ENCODE assay signal across 8 worm cellular contexts in genomic region chrIV:10481695-10482094, ce11.
TF ChIP-seq lines count a peak whose summit lies in the region.

egl-21 (minus strand) TSS chrIV:10481844.

TF ChIP-seq in whole organism, L1 larva, 84 proteins besides CTCF, POLR2A, EP300 and RAD21 (continues in another document):
- TF ChIP-seq fkh-8 (tag; optimal IDR thresholded peaks at IDR 0.05; lab: Kevin White, UChicago) (peak; percentile 95), tlp-1 (tag; optimal IDR thresholded peaks at IDR 0.05; lab: Kevin White, UChicago) (no peak), lir-3 (tag; optimal IDR thresholded peaks at IDR 0.05; lab: Kevin White, UChicago; ENCODE audit: poor library complexity) (peak; percentile 42), aha-1 (tag; optimal IDR thresholded peaks at IDR 0.05; lab: Kevin White, UChicago) (no peak), ets-5 (GFP tag; IDR thresholded peaks at IDR 0.05; lab: Robert Waterston, UW) (no peak), nhr-19 (GFP tag; conservative IDR thresholded peaks at IDR 0.05; lab: Robert Waterston, UW) (peak; percentile 15; the same call in 1 of the 2 replicates), unc-30 (tag; optimal IDR thresholded peaks at IDR 0.05; lab: Kevin White, UChicago) (no peak), unc-86 (tag; optimal IDR thresholded peaks at IDR 0.05; lab: Kevin White, UChicago) (peak; percentile 82), unc-130 (tag; optimal IDR thresholded peaks at IDR 0.05; lab: Kevin White, UChicago) (no peak), nhr-12 (tag; optimal IDR thresholded peaks at IDR 0.05; lab: Kevin White, UChicago) (no peak), lsy-2 (tag; optimal IDR thresholded peaks at IDR 0.05; lab: Kevin White, UChicago) (peak; percentile 16 to 68)

TF ChIP-seq in whole organism, L2 larva, 48 proteins besides CTCF, POLR2A, EP300 and RAD21 (continues in another document):
- TF ChIP-seq mbf-1 (tag; optimal IDR thresholded peaks at IDR 0.05; lab: Kevin White, UChicago) = no peak
- TF ChIP-seq F13H6.1 (tag; optimal IDR thresholded peaks at IDR 0.05; lab: Kevin White, UChicago) = peak; percentile 60
- no peak for TF ChIP-seq ceh-82 (tag; optimal IDR thresholded peaks at IDR 0.05; lab: Kevin White, UChicago)
- no peak for TF ChIP-seq nhr-237 (tag; optimal IDR thresholded peaks at IDR 0.05; lab: Kevin White, UChicago)
- no peak for TF ChIP-seq unc-62 (GFP tag; optimal IDR thresholded peaks at IDR 0.05; lab: Kevin White, UChicago)
- TF ChIP-seq lin-13 (GFP tag; optimal IDR thresholded peaks at IDR 0.05; lab: Kevin White, UChicago) = peak; percentile 33
- peak; percentile 92 for TF ChIP-seq unc-55 (GFP tag; optimal IDR thresholded peaks at IDR 0.05; lab: Kevin White, UChicago)
- TF ChIP-seq gmeb-1 (tag; optimal IDR thresholded peaks at IDR 0.05; lab: Kevin White, UChicago) = no peak
- no peak for TF ChIP-seq nhr-25 (tag; optimal IDR thresholded peaks at IDR 0.05; lab: Kevin White, UChicago)
- no peak for TF ChIP-seq nhr-12 (tag; optimal IDR thresholded peaks at IDR 0.05; lab: Kevin White, UChicago)
- peak; percentile 79 for TF ChIP-seq zag-1 (tag; optimal IDR thresholded peaks at IDR 0.05; lab: Kevin White, UChicago)
- no peak for TF ChIP-seq elt-1 (tag; optimal IDR thresholded peaks at IDR 0.05; lab: Kevin White, UChicago)

TF ChIP-seq in whole organism, L3 larva, 47 proteins besides CTCF, POLR2A, EP300 and RAD21 (continues in another document):
- no peak for TF ChIP-seq ceh-9 (tag; optimal IDR thresholded peaks at IDR 0.05; lab: Kevin White, UChicago)
- TF ChIP-seq elt-1 (tag; optimal IDR thresholded peaks at IDR 0.05; lab: Kevin White, UChicago) = no peak
- TF ChIP-seq ZK546.5 (tag; optimal IDR thresholded peaks at IDR 0.05; lab: Kevin White, UChicago) = no peak
- TF ChIP-seq fkh-2 (tag; optimal IDR thresholded peaks at IDR 0.05; lab: Kevin White, UChicago) = no peak
- TF ChIP-seq aly-2 (tag; optimal IDR thresholded peaks at IDR 0.05; lab: Kevin White, UChicago) = no peak
- TF ChIP-seq hmg-11 (tag; optimal IDR thresholded peaks at IDR 0.05; lab: Kevin White, UChicago) = peak; percentile 48
- no peak for TF ChIP-seq egl-27 (tag; optimal IDR thresholded peaks at IDR 0.05; lab: Kevin White, UChicago)
- peak; percentile 24 for TF ChIP-seq ama-1 (optimal IDR thresholded peaks at IDR 0.05; lab: Kevin White, UChicago)
- no peak for TF ChIP-seq elt-2 (tag; optimal IDR thresholded peaks at IDR 0.05; lab: Kevin White, UChicago)
- no peak for TF ChIP-seq elt-3 (tag; optimal IDR thresholded peaks at IDR 0.05; lab: Kevin White, UChicago)
- TF ChIP-seq nhr-67 (tag; optimal IDR thresholded peaks at IDR 0.05; lab: Kevin White, UChicago) = no peak
- no peak for TF ChIP-seq fos-1 (tag; optimal IDR thresholded peaks at IDR 0.05; lab: Kevin White, UChicago)
- no peak for TF ChIP-seq zag-1 (tag; optimal IDR thresholded peaks at IDR 0.05; lab: Kevin White, UChicago)

TF ChIP-seq in whole organism, L4 larva, 104 proteins besides CTCF, POLR2A, EP300 and RAD21 (continues in another document):
- TF ChIP-seq F37D6.2 (tag; optimal IDR thresholded peaks at IDR 0.05; lab: Kevin White, UChicago) (peak; percentile 63), ceh-28 (tag; optimal IDR thresholded peaks at IDR 0.05; lab: Kevin White, UChicago) (peak; percentile 17), ctbp-1 (GFP tag; IDR thresholded peaks at IDR 0.05; lab: Robert Waterston, UW) (peak; percentile 76), dmd-6 (GFP tag; IDR thresholded peaks at IDR 0.05; lab: Robert Waterston, UW) (peak; percentile 54), ZK337.2 (GFP tag; IDR thresholded peaks at IDR 0.05; lab: Robert Waterston, UW) (no peak), zip-11 (GFP tag; IDR thresholded peaks at IDR 0.05; lab: Robert Waterston, UW) (no peak), hmg-1.1 (GFP tag; IDR thresholded peaks at IDR 0.05; lab: Robert Waterston, UW) (peak; percentile 55; the same call in 1 of the 2 replicates), pqm-1 (tag; optimal IDR thresholded peaks at IDR 0.05; lab: Kevin White, UChicago) (no peak), unc-39 (tag; optimal IDR thresholded peaks at IDR 0.05; lab: Kevin White, UChicago) (no peak), T20F7.1 (GFP tag; optimal IDR thresholded peaks at IDR 0.05; lab: Kevin White, UChicago) (no peak), mep-1 (tag; optimal IDR thresholded peaks at IDR 0.05; lab: Kevin White, UChicago) (peak; percentile 48), nhr-11 (tag; optimal IDR thresholded peaks at IDR 0.05; lab: Kevin White, UChicago) (peak; percentile 48)

TF ChIP-seq in whole organism, early embryonic, 17 proteins besides CTCF, POLR2A, EP300 and RAD21:
- TF ChIP-seq tbx-11 (GFP tag; IDR thresholded peaks at IDR 0.05; lab: Robert Waterston, UW) (peak; percentile 36; the same call in 1 of the 2 replicates), tbx-37 (GFP tag; conservative IDR thresholded peaks at IDR 0.05; lab: Robert Waterston, UW) (no peak), tra-4 (tag; optimal IDR thresholded peaks at IDR 0.05; lab: Kevin White, UChicago) (no peak), hmbx-1 (tag; optimal IDR thresholded peaks at IDR 0.05; lab: Kevin White, UChicago) (no peak), ceh-13 (GFP tag; optimal IDR thresholded peaks at IDR 0.05; lab: Kevin White, UChicago) (no peak)

TF ChIP-seq in whole organism, late embryonic, 69 proteins besides CTCF, POLR2A, EP300 and RAD21 (continues in another document):
- TF ChIP-seq tbx-2 (tag; optimal IDR thresholded peaks at IDR 0.05; lab: Kevin White, UChicago) (peak; percentile 6), eyg-1 (tag; optimal IDR thresholded peaks at IDR 0.05; lab: Kevin White, UChicago) (no peak), sdc-2 (tag; optimal IDR thresholded peaks at IDR 0.05; lab: Kevin White, UChicago) (no peak), unc-55 (GFP tag; optimal IDR thresholded peaks at IDR 0.05; lab: Kevin White, UChicago) (peak; percentile 13), ceh-24 (tag; optimal IDR thresholded peaks at IDR 0.05; lab: Kevin White, UChicago) (no peak), npax-4 (tag; optimal IDR thresholded peaks at IDR 0.05; lab: Kevin White, UChicago) (no peak), unc-42 (tag; optimal IDR thresholded peaks at IDR 0.05; lab: Kevin White, UChicago) (peak; percentile 81), Y22D7AL.16 (tag; optimal IDR thresholded peaks at IDR 0.05; lab: Kevin White, UChicago) (no peak), ceh-31 (tag; optimal IDR thresholded peaks at IDR 0.05; lab: Kevin White, UChicago) (peak; percentile 43), dve-1 (tag; optimal IDR thresholded peaks at IDR 0.05; lab: Kevin White, UChicago) (no peak), K09A11.1 (tag; optimal IDR thresholded peaks at IDR 0.05; lab: Kevin White, UChicago; ENCODE audit: insufficient read depth) (no peak), fkh-6 (tag; optimal IDR thresholded peaks at IDR 0.05; lab: Kevin White, UChicago) (no peak), pros-1 (tag; optimal IDR thresholded peaks at IDR 0.05; lab: Kevin White, UChicago) (no peak), ceh-14 (tag; optimal IDR thresholded peaks at IDR 0.05; lab: Kevin White, UChicago) (peak; percentile 67), ama-1 (optimal IDR thresholded peaks at IDR 0.05; lab: Kevin White, UChicago) (no peak), K02D7.2 (tag; optimal IDR thresholded peaks at IDR 0.05; lab: Kevin White, UChicago) (no peak)

TF ChIP-seq in whole organism, mixed stage, embryonic, 35 proteins besides CTCF, POLR2A, EP300 and RAD21:
- TF ChIP-seq sptf-1 (tag; optimal IDR thresholded peaks at IDR 0.05; lab: Kevin White, UChicago) = peak; percentile 21
- no peak for TF ChIP-seq unc-120 (tag; optimal IDR thresholded peaks at IDR 0.05; lab: Kevin White, UChicago; ENCODE audit: poor library complexity, severe bottlenecking)
- peak; percentile 88 for TF ChIP-seq ces-1 (GFP tag; optimal IDR thresholded peaks at IDR 0.05; lab: Kevin White, UChicago)

TF ChIP-seq in whole organism, young adult, 124 proteins besides CTCF, POLR2A, EP300 and RAD21:
- TF ChIP-seq repo-1 (tag; optimal IDR thresholded peaks at IDR 0.05; lab: Kevin White, UChicago) (no peak), hmg-1.2 (GFP tag; IDR thresholded peaks at IDR 0.05; lab: Robert Waterston, UW) (peak; percentile 24; the same call in 1 of the 2 replicates), atf-7 (tag; optimal IDR thresholded peaks at IDR 0.05; lab: Kevin White, UChicago) (peak; percentile 2), somi-1 (GFP tag; optimal IDR thresholded peaks at IDR 0.05; lab: Kevin White, UChicago) (peak; percentile 46), ceh-27 (GFP tag; optimal IDR thresholded peaks at IDR 0.05; lab: Kevin White, UChicago) (peak; percentile 42), Y53F4B.3 (GFP tag; IDR thresholded peaks at IDR 0.05; lab: Robert Waterston, UW) (no peak), ztf-6 (GFP tag; IDR thresholded peaks at IDR 0.05; lab: Robert Waterston, UW) (no peak), madf-6 (GFP tag; IDR thresholded peaks at IDR 0.05; lab: Robert Waterston, UW) (no peak), C06A6.2 (GFP tag; conservative IDR thresholded peaks at IDR 0.05; lab: Robert Waterston, UW) (no peak), attf-5 (GFP tag; optimal IDR thresholded peaks at IDR 0.05; lab: Kevin White, UChicago) (peak; percentile 40), lin-40 (tag; optimal IDR thresholded peaks at IDR 0.05; lab: Kevin White, UChicago) (peak; percentile 33), cebp-1 (GFP tag; IDR thresholded peaks at IDR 0.05; lab: Robert Waterston, UW) (no peak), cebp-1 (tag; optimal IDR thresholded peaks at IDR 0.05; lab: Kevin White, UChicago) (peak; percentile 47), F52B5.7 (tag; optimal IDR thresholded peaks at IDR 0.05; lab: Kevin White, UChicago) (no peak), mcd-1 (GFP tag; IDR thresholded peaks at IDR 0.05; lab: Robert Waterston, UW) (peak; percentile 18; the same call in 1 of the 2 replicates), K12H6.12 (tag; optimal IDR thresholded peaks at IDR 0.05; lab: Kevin White, UChicago) (peak; percentile 60), zfh-2 (GFP tag; conservative IDR thresholded peaks at IDR 0.05; lab: Robert Waterston, UW) (peak; percentile 76)
TF ChIP-seq in whole organism, young adult: peak in this region for 10.
